Worm (Caenorhabditis elegans): ENCODE results near the gene clec-54.

clec-54 gene

ce11 chrV:14482728-14483210 lies 6.1 kb downstream of the clec-54 start, which contains the start of gene R02D5.3:
Gene R02D5.3, plus strand, starts transcription at chrV:14483160.
- no peak for TF ChIP-seq ztf-16 (tag; optimal IDR thresholded peaks at IDR 0.05)
- TF ChIP-seq ceh-31 (tag; optimal IDR thresholded peaks at IDR 0.05): no peak
- no peak for TF ChIP-seq dve-1 (tag; optimal IDR thresholded peaks at IDR 0.05)
- no peak for TF ChIP-seq fax-1 (tag; optimal IDR thresholded peaks at IDR 0.05)
- no peak for TF ChIP-seq zip-5 (tag; optimal IDR thresholded peaks at IDR 0.05)
- TF ChIP-seq ceh-6 (GFP tag; optimal IDR thresholded peaks at IDR 0.05): no peak
- TF ChIP-seq unc-55 (GFP tag; optimal IDR thresholded peaks at IDR 0.05): no peak
- TF ChIP-seq nhr-232 (tag; optimal IDR thresholded peaks at IDR 0.05): no peak
- TF ChIP-seq ceh-34 (tag; optimal IDR thresholded peaks at IDR 0.05): no peak
- TF ChIP-seq ref-2 (tag; optimal IDR thresholded peaks at IDR 0.05): no peak
- TF ChIP-seq sdc-2 (tag; optimal IDR thresholded peaks at IDR 0.05): no peak
- TF ChIP-seq che-1 (tag; optimal IDR thresholded peaks at IDR 0.05): no peak
- TF ChIP-seq C38D4.7 (GFP tag; optimal IDR thresholded peaks at IDR 0.05): no peak
- no peak for TF ChIP-seq ceh-18 (tag; optimal IDR thresholded peaks at IDR 0.05)
- no peak for TF ChIP-seq T23F11.4 (GFP tag; optimal IDR thresholded peaks at IDR 0.05)
- no peak for TF ChIP-seq K02D7.2 (tag; optimal IDR thresholded peaks at IDR 0.05)
- no peak for TF ChIP-seq sox-2 (GFP tag; IDR thresholded peaks at IDR 0.05)
- TF ChIP-seq hlh-6 (tag; optimal IDR thresholded peaks at IDR 0.05): no peak
- no peak for TF ChIP-seq ceh-22 (tag; optimal IDR thresholded peaks at IDR 0.05)
- TF ChIP-seq pqm-1 (tag; optimal IDR thresholded peaks at IDR 0.05): no peak

ce11 chrV:14484582-14484981 lies 7.9 kb downstream of the clec-54 start, which contains the start of gene R02D5.4:
Gene R02D5.4, minus strand, starts transcription at chrV:14484682.
- TF ChIP-seq lin-11 (tag; optimal IDR thresholded peaks at IDR 0.05) (no peak), ref-2 (tag; optimal IDR thresholded peaks at IDR 0.05) (no peak), ceh-48 (tag; optimal IDR thresholded peaks at IDR 0.05) (no peak), madf-2 (tag; optimal IDR thresholded peaks at IDR 0.05) (no peak), sox-4 (tag; optimal IDR thresholded peaks at IDR 0.05) (no peak), syd-9 (tag; optimal IDR thresholded peaks at IDR 0.05) (no peak)

- TF ChIP-seq fax-1 (tag; optimal IDR thresholded peaks at IDR 0.05) (no peak), ceh-14 (tag; optimal IDR thresholded peaks at IDR 0.05) (peak; percentile 35), tbx-2 (tag; optimal IDR thresholded peaks at IDR 0.05) (peak; percentile 46), ceh-31 (tag; optimal IDR thresholded peaks at IDR 0.05) (peak; percentile 24), C38D4.7 (GFP tag; optimal IDR thresholded peaks at IDR 0.05) (no peak), C08G9.2 (tag; optimal IDR thresholded peaks at IDR 0.05) (peak; percentile 23), unc-42 (tag; optimal IDR thresholded peaks at IDR 0.05) (peak; percentile 87), eyg-1 (tag; optimal IDR thresholded peaks at IDR 0.05) (no peak)
Observed at ce11 chrV:14491097-14491496, 14.4 kb downstream of the clec-54 start.

DNA sequence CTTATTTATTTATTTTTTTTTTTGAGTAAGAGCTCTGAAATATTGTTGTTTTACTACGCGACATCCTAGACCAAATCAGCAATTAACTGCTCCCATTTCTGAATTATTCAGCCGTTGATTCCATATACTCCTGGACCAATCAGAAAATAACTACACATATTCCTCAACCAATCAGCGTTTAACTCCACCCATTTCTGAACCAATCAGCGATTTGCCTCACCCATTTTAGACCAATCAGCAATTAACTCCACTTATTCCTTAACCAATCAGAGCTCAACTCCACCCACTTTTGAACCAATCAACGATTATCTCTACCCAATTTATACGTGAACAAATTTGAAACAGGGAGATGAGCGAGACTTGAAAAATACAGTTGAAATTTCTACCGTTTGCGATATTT lies 17.0 kb downstream of the clec-54 start:
- TF ChIP-seq fkh-6 (tag; optimal IDR thresholded peaks at IDR 0.05): no peak
- peak; percentile 84 for TF ChIP-seq nfya-1 (tag; optimal IDR thresholded peaks at IDR 0.05)
- no peak for TF ChIP-seq F13H6.1 (tag; optimal IDR thresholded peaks at IDR 0.05)

DNA sequence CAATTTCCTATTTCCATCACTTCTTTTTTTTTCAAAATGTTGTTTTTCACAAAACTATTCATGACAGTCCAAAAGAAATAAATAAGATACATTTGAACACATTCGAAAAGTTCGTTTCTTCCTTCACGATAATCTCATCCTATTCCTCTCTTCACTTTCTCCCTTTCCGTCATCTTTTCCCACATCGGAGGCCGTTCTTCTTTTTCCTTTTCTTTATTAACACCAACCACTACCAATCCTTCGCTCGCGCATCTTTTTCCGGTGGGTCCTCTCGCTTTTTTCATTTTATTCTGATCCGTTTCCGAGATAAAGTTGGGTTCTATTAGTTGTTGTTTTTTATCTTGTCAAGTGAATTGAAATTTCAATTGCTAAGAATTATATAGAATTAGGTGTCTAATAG lies 18.8 kb downstream of the clec-54 start:
- TF ChIP-seq fkh-10 (GFP tag; optimal IDR thresholded peaks at IDR 0.05) (no peak), madf-2 (tag; optimal IDR thresholded peaks at IDR 0.05) (no peak), ceh-22 (tag; optimal IDR thresholded peaks at IDR 0.05) (no peak), ref-2 (tag; optimal IDR thresholded peaks at IDR 0.05) (no peak), ceh-19 (GFP tag; optimal IDR thresholded peaks at IDR 0.05) (no peak), dve-1 (tag; optimal IDR thresholded peaks at IDR 0.05) (no peak), hlh-30 (tag; optimal IDR thresholded peaks at IDR 0.05; ENCODE audit: insufficient read depth) (no peak), ama-1 (optimal IDR thresholded peaks at IDR 0.05) (no peak), sox-4 (tag; optimal IDR thresholded peaks at IDR 0.05) (no peak), lim-6 (tag; optimal IDR thresholded peaks at IDR 0.05) (no peak), ceh-24 (tag; optimal IDR thresholded peaks at IDR 0.05) (no peak), rnt-1 (tag; optimal IDR thresholded peaks at IDR 0.05) (no peak), nhr-11 (tag; optimal IDR thresholded peaks at IDR 0.05) (no peak)

Measured in whole organism, late embryonic.